Fruit fly (Drosophila melanogaster) whole organism, embryonic: ENCODE data around the gene spas.

Experiments
- Atf-2 ChIP-seq: fragments of 200-800 bp; sonication (Bioruptor generic); optimal IDR thresholded peaks from 2 replicates; lab custom pipeline; 2016; ENCODE audit warnings: missing biosample characterization, missing genetic modification characterization
- Atf3 ChIP-seq: fragments of 200-800 bp; sonication (Bioruptor generic); optimal IDR thresholded peaks from 3 replicates; lab custom pipeline; 2016; ENCODE audit warnings: missing biosample characterization, missing genetic modification characterization
- Bteb2 ChIP-seq: fragments of 200-800 bp; sonication (Bioruptor generic); optimal IDR thresholded peaks from 2 replicates; lab custom pipeline; 2016; ENCODE audit warnings: missing biosample characterization, missing genetic modification characterization
- CG10274 ChIP-seq: fragments of 200-800 bp; sonication (Bioruptor generic); optimal IDR thresholded peaks from 3 replicates; lab custom pipeline; 2017; ENCODE audit warnings: missing biosample characterization, mild to moderate bottlenecking, missing genetic modification characterization
- CG10431 ChIP-seq: fragments of 200-800 bp; sonication (Bioruptor generic); optimal IDR thresholded peaks from 3 replicates; lab custom pipeline; 2018; ENCODE audit warnings: missing biosample characterization, mild to moderate bottlenecking, missing genetic modification characterization
- CG10462 ChIP-seq: fragments of 200-800 bp; sonication (Bioruptor generic); optimal IDR thresholded peaks from 2 replicates; lab custom pipeline; 2016; ENCODE audit warnings: missing biosample characterization, missing genetic modification characterization
- CG10959 ChIP-seq: fragments of 200-800 bp; sonication (Bioruptor generic); IDR thresholded peaks from 2 replicates; pipeline ENCODE4 v1.3.6; 2022; ENCODE audit warnings: missing biosample characterization, missing genetic modification characterization
- CG11398 ChIP-seq: fragments of 200-800 bp; sonication (Bioruptor generic); optimal IDR thresholded peaks from 2 replicates; lab custom pipeline; 2016; ENCODE audit warnings: missing biosample characterization, missing genetic modification characterization
- CG1233 ChIP-seq: fragments of 200-800 bp; sonication (Bioruptor generic); optimal IDR thresholded peaks from 4 replicates; lab custom pipeline; 2018; ENCODE audit warnings: missing biosample characterization, mild to moderate bottlenecking, missing genetic modification characterization
- CG12744 ChIP-seq: fragments of 200-800 bp; sonication (Bioruptor generic); optimal IDR thresholded peaks from 2 replicates; lab custom pipeline; 2016; ENCODE audit warnings: missing biosample characterization, missing genetic modification characterization
- CG13287 ChIP-seq: fragments of 200-800 bp; sonication (Bioruptor generic); IDR thresholded peaks from 2 replicates; pipeline ENCODE4 v1.3.6; 2022; ENCODE audit warnings: missing biosample characterization, missing genetic modification characterization; ENCODE audit not compliant: partially characterized antibody
- CG17328 ChIP-seq: fragments of 200-800 bp; sonication (Bioruptor generic); IDR thresholded peaks from 2 replicates; pipeline ENCODE4 v1.3.6; 2022; ENCODE audit warnings: missing biosample characterization, missing genetic modification characterization
- CG1792 ChIP-seq: fragments of 200-800 bp; sonication (Bioruptor generic); optimal IDR thresholded peaks from 2 replicates; lab custom pipeline; 2016; ENCODE audit warnings: missing biosample characterization, missing genetic modification characterization
- CG18619 ChIP-seq: fragments of 200-800 bp; sonication (Bioruptor generic); optimal IDR thresholded peaks from 3 replicates; lab custom pipeline; 2017; ENCODE audit warnings: missing biosample characterization, mild to moderate bottlenecking, missing genetic modification characterization
- CG6175 ChIP-seq: fragments of 200-800 bp; sonication (Bioruptor generic); IDR thresholded peaks from 3 replicates; pipeline ENCODE4 v1.3.6; 2022; ENCODE audit warnings: missing biosample characterization, missing genetic modification characterization
- CG8281 ChIP-seq: fragments of 200-800 bp; sonication (Bioruptor generic); optimal IDR thresholded peaks from 2 replicates; lab custom pipeline; 2018; ENCODE audit warnings: missing biosample characterization, mild to moderate bottlenecking, missing genetic modification characterization, moderate library complexity
- CG9437 ChIP-seq: fragments of 200-800 bp; sonication (Bioruptor generic); optimal IDR thresholded peaks from 2 replicates; lab custom pipeline; 2018; ENCODE audit warnings: missing biosample characterization, mild to moderate bottlenecking, missing genetic modification characterization
- CG9727 ChIP-seq: fragments of 200-800 bp; sonication (Bioruptor generic); optimal IDR thresholded peaks from 3 replicates; lab custom pipeline; 2017; ENCODE audit warnings: missing biosample characterization, mild to moderate bottlenecking, missing genetic modification characterization
- Dref ChIP-seq: fragments of 200-800 bp; sonication (Bioruptor generic); IDR thresholded peaks from 2 replicates; pipeline ENCODE4 v1.3.6; 2022; ENCODE audit warnings: missing biosample characterization, missing genetic modification characterization
- ERR ChIP-seq: fragments of 200-800 bp; sonication (Bioruptor generic); optimal IDR thresholded peaks from 2 replicates; lab custom pipeline; 2016; ENCODE audit warnings: missing biosample characterization, missing genetic modification characterization
- HLH3B ChIP-seq: fragments of 200-800 bp; sonication (Bioruptor generic); IDR thresholded peaks from 2 replicates; pipeline ENCODE4 v1.3.6; 2022; ENCODE audit warnings: missing biosample characterization, missing genetic modification characterization
- Hand ChIP-seq: fragments of 200-800 bp; sonication (Bioruptor generic); optimal IDR thresholded peaks from 2 replicates; lab custom pipeline; 2017; ENCODE audit warnings: mild to moderate bottlenecking, missing biosample characterization, missing genetic modification reagents, missing genetic modification characterization
- Jarid2 ChIP-seq: fragments of 200-800 bp; sonication (Bioruptor generic); optimal IDR thresholded peaks from 3 replicates; lab custom pipeline; 2017; ENCODE audit warnings: mild to moderate bottlenecking, missing biosample characterization, missing genetic modification reagents, missing genetic modification characterization
- MESR4 ChIP-seq: fragments of 200-800 bp; sonication (Bioruptor generic); optimal IDR thresholded peaks from 2 replicates; lab custom pipeline; 2018; ENCODE audit warnings: missing biosample characterization, mild to moderate bottlenecking, missing genetic modification characterization, moderate library complexity
- Mrtf ChIP-seq: fragments of 200-800 bp; sonication (Bioruptor generic); IDR thresholded peaks from 3 replicates; pipeline ENCODE4 v1.3.6; 2022; ENCODE audit warnings: missing biosample characterization, missing genetic modification characterization
- Opbp ChIP-seq: fragments of 200-800 bp; sonication (Bioruptor generic); IDR thresholded peaks from 3 replicates; pipeline ENCODE4 v1.3.6; 2022; ENCODE audit warnings: missing biosample characterization, missing genetic modification characterization; ENCODE audit not compliant: partially characterized antibody
- Optix ChIP-seq: fragments of 200-800 bp; sonication (Bioruptor generic); IDR thresholded peaks from 3 replicates; pipeline ENCODE4 v1.3.6; 2022; ENCODE audit warnings: missing biosample characterization, missing genetic modification characterization
- Sox100B ChIP-seq: fragments of 200-800 bp; sonication (Bioruptor generic); optimal IDR thresholded peaks from 3 replicates; lab custom pipeline; 2018; ENCODE audit warnings: missing biosample characterization, mild to moderate bottlenecking, missing genetic modification characterization
- Trl ChIP-seq, 3 experiments: fragments of >200 bp in 2 of 3; fragments of 200-800 bp in 1 of 3; sonication (Bioruptor generic) in 1 of 3; optimal IDR thresholded peaks; 2 replicates in 1 of 3; 3 replicates in 2 of 3; lab custom pipeline; 2016 to 2017; ENCODE audit warnings: missing biosample characterization in 1 of 3, missing genetic modification characterization in 1 of 3
- br ChIP-seq: fragments of >200 bp; optimal IDR thresholded peaks from 2 replicates; lab custom pipeline; 2017
- crol ChIP-seq: fragments of 200-800 bp; sonication (Bioruptor generic); IDR thresholded peaks from 2 replicates; pipeline ENCODE4 v1.3.6; 2022; ENCODE audit warnings: missing biosample characterization, missing genetic modification characterization
- dm ChIP-seq: fragments of 200-800 bp; sonication (Bioruptor generic); optimal IDR thresholded peaks from 3 replicates; lab custom pipeline; 2016; ENCODE audit warnings: missing biosample characterization, missing genetic modification characterization
- fd64A ChIP-seq: fragments of 200-800 bp; sonication (Bioruptor generic); optimal IDR thresholded peaks from 3 replicates; lab custom pipeline; 2018; ENCODE audit warnings: missing biosample characterization, mild to moderate bottlenecking, missing genetic modification characterization
- gro ChIP-seq: fragments of 200-800 bp; sonication (Bioruptor generic); optimal IDR thresholded peaks from 2 replicates; lab custom pipeline; 2016; ENCODE audit warnings: missing biosample characterization, missing genetic modification characterization
- her ChIP-seq: fragments of 200-800 bp; sonication (Bioruptor generic); optimal IDR thresholded peaks from 2 replicates; lab custom pipeline; 2016; ENCODE audit warnings: missing biosample characterization, missing genetic modification characterization
- ind ChIP-seq: fragments of 200-800 bp; sonication (Bioruptor generic); optimal IDR thresholded peaks from 3 replicates; lab custom pipeline; 2016; ENCODE audit warnings: missing biosample characterization, missing genetic modification characterization
- insv ChIP-seq, 2 experiments: fragments of 200-800 bp; sonication (Bioruptor generic); optimal IDR thresholded peaks; 3 replicates each; lab custom pipeline; 2016 to 2018; ENCODE audit warnings: missing biosample characterization in 2 of 2, missing genetic modification characterization in 2 of 2
- inv ChIP-seq: fragments of 200-800 bp; sonication (Bioruptor generic); IDR thresholded peaks from 2 replicates; pipeline ENCODE4 v1.3.6; 2022; ENCODE audit warnings: missing biosample characterization, missing genetic modification characterization; ENCODE audit not compliant: partially characterized antibody
- lmd ChIP-seq: fragments of 200-800 bp; sonication (Bioruptor generic); IDR thresholded peaks from 2 replicates; pipeline ENCODE4 v1.3.6; 2022; ENCODE audit warnings: missing biosample characterization, missing genetic modification characterization
- luna ChIP-seq: fragments of 200-800 bp; sonication (Bioruptor generic); optimal IDR thresholded peaks from 2 replicates; lab custom pipeline; 2016; ENCODE audit warnings: missing biosample characterization, missing genetic modification characterization
- pfk ChIP-seq: fragments of 200-800 bp; sonication (Bioruptor generic); optimal IDR thresholded peaks from 2 replicates; lab custom pipeline; 2018; ENCODE audit warnings: missing biosample characterization, mild to moderate bottlenecking, missing genetic modification characterization, moderate library complexity
- pros ChIP-seq: fragments of 200-800 bp; sonication (Bioruptor generic); optimal IDR thresholded peaks from 3 replicates; lab custom pipeline; 2019; ENCODE audit warnings: missing biosample characterization, mild to moderate bottlenecking, missing genetic modification characterization, moderate library complexity
- repo ChIP-seq: fragments of 200-800 bp; sonication (Bioruptor generic); optimal IDR thresholded peaks from 2 replicates; lab custom pipeline; 2016; ENCODE audit warnings: missing biosample characterization, missing genetic modification characterization
- row ChIP-seq: fragments of 200-800 bp; sonication (Bioruptor generic); IDR thresholded peaks from 3 replicates; pipeline ENCODE4 v1.3.6; 2022; ENCODE audit warnings: missing biosample characterization, missing genetic modification characterization
- sd ChIP-seq: fragments of 200-800 bp; sonication (Bioruptor generic); optimal IDR thresholded peaks from 3 replicates; lab custom pipeline; 2018; ENCODE audit warnings: missing biosample characterization, mild to moderate bottlenecking, missing genetic modification characterization, moderate library complexity
- sug ChIP-seq: fragments of 200-800 bp; optimal IDR thresholded peaks from 2 replicates; lab custom pipeline; 2019; ENCODE audit warnings: missing biosample characterization, mild to moderate bottlenecking, missing genetic modification characterization, moderate library complexity
- tap ChIP-seq: fragments of 200-800 bp; optimal IDR thresholded peaks from 3 replicates; lab custom pipeline; 2019; ENCODE audit warnings: missing biosample characterization, mild to moderate bottlenecking, missing genetic modification characterization, moderate library complexity
- tin ChIP-seq: fragments of 200-800 bp; sonication (Bioruptor generic); optimal IDR thresholded peaks from 3 replicates; lab custom pipeline; 2016; ENCODE audit warnings: missing biosample characterization, missing genetic modification characterization
- tio ChIP-seq: fragments of 200-800 bp; sonication (Bioruptor generic); optimal IDR thresholded peaks from 2 replicates; lab custom pipeline; 2017; ENCODE audit warnings: missing biosample characterization, missing genetic modification characterization, inconsistent platforms
- toy ChIP-seq: fragments of 200-800 bp; sonication (Bioruptor generic); IDR thresholded peaks from 2 replicates; pipeline ENCODE4 v1.3.6; 2022; ENCODE audit warnings: missing biosample characterization, missing genetic modification characterization
- trh ChIP-seq: fragments of 200-800 bp; sonication (Bioruptor generic); optimal IDR thresholded peaks from 2 replicates; lab custom pipeline; 2016; ENCODE audit warnings: missing biosample characterization, missing genetic modification characterization
- zfh2 ChIP-seq: fragments of 200-800 bp; sonication (Bioruptor generic); optimal IDR thresholded peaks from 2 replicates; lab custom pipeline; 2016; ENCODE audit warnings: missing biosample characterization, missing genetic modification characterization

spas gene

dm6 chr3R:24058041-24058440 lies 20.0 kb downstream of the spas start, which contains the start of gene SMC1 (continued):
- TF ChIP-seq Atf3 (GFP tag; lab: Kevin White, UChicago) (no peak), tio (GFP tag; lab: Kevin White, UChicago) (no peak), CG9437 (no peak), Hand (GFP tag; lab: Kevin White, UChicago) (no peak), repo (no peak), CG9727 (no peak), gro (GFP tag; lab: Kevin White, UChicago) (peak; percentile 85), Optix (no peak), CG10274 (GFP tag; lab: Kevin White, UChicago) (no peak), pros (GFP tag; lab: Kevin White, UChicago) (no peak), Atf-2 (GFP tag; lab: Kevin White, UChicago) (no peak), br (lab: Kevin White, UChicago) (no peak), CG17328 (GFP tag; lab: Robert Waterston, UW) (0 out of 2 replicates have a peak, but pooled peaks have one; percentile 11), sug (tag; lab: Kevin White, UChicago) (peak; percentile 70), trh (GFP tag; lab: Kevin White, UChicago) (no peak), Dref (GFP tag; lab: Robert Waterston, UW) (peak; percentile 96), MESR4 (peak; percentile 86), tin (peak; percentile 13), Opbp (GFP tag; lab: Robert Waterston, UW) (peak; percentile 100), dm (GFP tag; lab: Kevin White, UChicago) (peak; percentile 41), CG1792 (GFP tag; lab: Kevin White, UChicago) (no peak), Bteb2 (peak; percentile 29), ERR (GFP tag; lab: Kevin White, UChicago) (peak; percentile 92), zfh2 (GFP tag; lab: Kevin White, UChicago) (peak; percentile 57), CG18619 (GFP tag; lab: Kevin White, UChicago) (no peak), luna (GFP tag; lab: Kevin White, UChicago) (peak; percentile 13), CG11398 (no peak), inv (GFP tag; lab: Robert Waterston, UW) (peak; percentile 100), pfk (GFP tag; lab: Kevin White, UChicago) (peak; percentile 34), HLH3B (GFP tag; lab: Robert Waterston, UW) (no peak), Jarid2 (GFP tag; lab: Kevin White, UChicago) (no peak), CG10431 (GFP tag; lab: Kevin White, UChicago) (no peak), toy (GFP tag; lab: Robert Waterston, UW) (no peak), CG10959 (GFP tag; lab: Robert Waterston, UW) (no peak), CG6175 (GFP tag; lab: Robert Waterston, UW) (no peak), CG12744 (GFP tag; lab: Kevin White, UChicago) (peak; percentile 30), Trl (optimal IDR thresholded peaks at IDR 0.05; lab: Kevin White, UChicago) (no peak), Trl (GFP tag; optimal IDR thresholded peaks at IDR 0.05; lab: Kevin White, UChicago) (peak; percentile 39), tap (tag; lab: Kevin White, UChicago) (no peak), insv (GFP tag; optimal IDR thresholded peaks at IDR 0.05; lab: Kevin White, UChicago) (no peak), crol (no peak), Sox100B (GFP tag; lab: Kevin White, UChicago) (no peak), fd64A (GFP tag; lab: Kevin White, UChicago) (no peak), Mrtf (GFP tag; lab: Robert Waterston, UW) (no peak; the same call in 2 of the 3 replicates), her (GFP tag; lab: Kevin White, UChicago) (peak; percentile 38), CG1233 (GFP tag; lab: Kevin White, UChicago) (peak; percentile 14), CG10462 (GFP tag; lab: Kevin White, UChicago) (no peak), CG8281 (tag; lab: Kevin White, UChicago) (peak; percentile 50), sd (tag; lab: Kevin White, UChicago) (no peak), ind (GFP tag; lab: Kevin White, UChicago) (no peak), row (GFP tag; lab: Robert Waterston, UW) (peak; percentile 89), lmd (GFP tag; lab: Robert Waterston, UW) (no peak), CG13287 (GFP tag; lab: Robert Waterston, UW) (peak; percentile 100)
